Fruit fly (Drosophila melanogaster) whole organism, prepupa: ENCODE measurements around the gene eIF4E1.

Experiments
- Blimp-1 ChIP-seq: fragments of 200-800 bp; sonication (Bioruptor generic); optimal IDR thresholded peaks from 3 replicates; lab custom pipeline; 2017; ENCODE audit warnings: missing biosample characterization, missing genetic modification characterization, mild to moderate bottlenecking, moderate library complexity, missing genetic modification reagents
- CG10631 ChIP-seq: fragments of 200-800 bp; sonication (Bioruptor generic); optimal IDR thresholded peaks from 2 replicates; lab custom pipeline; 2016; ENCODE audit warnings: missing biosample characterization, missing genetic modification characterization
- CG10669 ChIP-seq: fragments of 200-800 bp; sonication (Bioruptor generic); optimal IDR thresholded peaks from 3 replicates; lab custom pipeline; 2018; ENCODE audit warnings: missing biosample characterization, mild to moderate bottlenecking, missing genetic modification characterization, moderate library complexity
- CG11294 ChIP-seq: fragments of 200-800 bp; sonication (Bioruptor generic); IDR thresholded peaks from 2 replicates; pipeline ENCODE4 v1.3.6; 2022; ENCODE audit warnings: missing biosample characterization, missing genetic modification characterization
- CG11902 ChIP-seq: fragments of 200-800 bp; sonication (Bioruptor generic); optimal IDR thresholded peaks from 3 replicates; lab custom pipeline; 2016; ENCODE audit warnings: missing biosample characterization, missing genetic modification characterization
- CG15336 ChIP-seq: fragments of 200-800 bp; sonication (Bioruptor generic); IDR thresholded peaks from 2 replicates; pipeline ENCODE4 v1.3.6; 2022; ENCODE audit warnings: missing biosample characterization, missing genetic modification characterization
- CG1621 ChIP-seq: fragments of 200-800 bp; sonication (Bioruptor generic); optimal IDR thresholded peaks from 3 replicates; lab custom pipeline; 2018; ENCODE audit warnings: missing biosample characterization, mild to moderate bottlenecking, missing genetic modification characterization
- CG16779 ChIP-seq: fragments of 200-800 bp; sonication (Bioruptor generic); optimal IDR thresholded peaks from 3 replicates; lab custom pipeline; 2017; ENCODE audit warnings: missing biosample characterization, mild to moderate bottlenecking, missing genetic modification characterization
- CG32006 ChIP-seq: fragments of 200-800 bp; sonication (Bioruptor generic); optimal IDR thresholded peaks from 3 replicates; lab custom pipeline; 2017; ENCODE audit warnings: missing biosample characterization, mild to moderate bottlenecking, missing genetic modification characterization
- CG34406 ChIP-seq: fragments of 200-800 bp; sonication (Bioruptor generic); optimal IDR thresholded peaks from 3 replicates; lab custom pipeline; 2016; ENCODE audit warnings: missing biosample characterization, missing genetic modification characterization
- CG3919 ChIP-seq: fragments of 200-800 bp; sonication (Bioruptor generic); optimal IDR thresholded peaks from 3 replicates; lab custom pipeline; 2016; ENCODE audit warnings: missing biosample characterization, missing genetic modification characterization
- CG4318 ChIP-seq: fragments of 200-800 bp; sonication (Bioruptor generic); optimal IDR thresholded peaks from 3 replicates; lab custom pipeline; 2017; ENCODE audit warnings: missing biosample characterization, mild to moderate bottlenecking, missing genetic modification characterization
- CG6163 ChIP-seq: fragments of 200-800 bp; sonication (Bioruptor generic); IDR thresholded peaks from 3 replicates; pipeline ENCODE4 v1.3.6; 2022; ENCODE audit warnings: missing biosample characterization, missing genetic modification characterization
- CG6792 ChIP-seq: fragments of 200-800 bp; sonication (Bioruptor generic); optimal IDR thresholded peaks from 3 replicates; lab custom pipeline; 2016; ENCODE audit warnings: missing biosample characterization, missing genetic modification characterization
- CG6808 ChIP-seq: fragments of 200-800 bp; sonication (Bioruptor generic); optimal IDR thresholded peaks from 3 replicates; lab custom pipeline; 2017; ENCODE audit warnings: missing biosample characterization, missing genetic modification characterization, mild to moderate bottlenecking, moderate library complexity, missing genetic modification reagents
- CG6854 ChIP-seq: fragments of 200-800 bp; sonication (Bioruptor generic); optimal IDR thresholded peaks from 2 replicates; lab custom pipeline; 2017; ENCODE audit warnings: missing biosample characterization, mild to moderate bottlenecking, missing genetic modification characterization
- CG7368 ChIP-seq: fragments of 200-800 bp; sonication (Bioruptor generic); optimal IDR thresholded peaks from 3 replicates; lab custom pipeline; 2016; ENCODE audit warnings: missing biosample characterization, missing genetic modification characterization
- CG8119 ChIP-seq: fragments of 200-800 bp; sonication (Bioruptor generic); IDR thresholded peaks from 3 replicates; pipeline ENCODE4 v1.3.6; 2022; ENCODE audit warnings: missing biosample characterization, missing genetic modification characterization
- CG8632 ChIP-seq: fragments of 200-800 bp; sonication (Bioruptor generic); optimal IDR thresholded peaks from 3 replicates; lab custom pipeline; 2016; ENCODE audit warnings: missing biosample characterization, missing genetic modification characterization
- Eip75B ChIP-seq: fragments of 200-800 bp; sonication (Bioruptor generic); optimal IDR thresholded peaks from 3 replicates; lab custom pipeline; 2016; ENCODE audit warnings: missing biosample characterization, missing genetic modification characterization
- Eip78C ChIP-seq: fragments of 200-800 bp; sonication (Bioruptor generic); peaks from one replicate; lab custom pipeline; 2016; ENCODE audit warnings: missing biosample characterization, missing genetic modification characterization
- Eip93F ChIP-seq: fragments of 200-800 bp; sonication (Bioruptor generic); optimal IDR thresholded peaks from 2 replicates; lab custom pipeline; 2016; ENCODE audit warnings: missing biosample characterization, mild to moderate bottlenecking, missing genetic modification characterization
- Ets21C ChIP-seq: fragments of 200-800 bp; sonication (Bioruptor generic); optimal IDR thresholded peaks from 3 replicates; lab custom pipeline; 2016; ENCODE audit warnings: missing biosample characterization, missing genetic modification characterization
- Ets96B ChIP-seq: fragments of 200-800 bp; optimal IDR thresholded peaks from 2 replicates; lab custom pipeline; 2019; ENCODE audit warnings: missing biosample characterization, mild to moderate bottlenecking, missing genetic modification characterization, moderate library complexity
- Hr38 ChIP-seq: sonication (Bioruptor generic); optimal IDR thresholded peaks from 2 replicates; lab custom pipeline; 2016; ENCODE audit warnings: missing biosample characterization, missing genetic modification characterization
- Smox ChIP-seq: fragments of 200-800 bp; sonication (Bioruptor generic); optimal IDR thresholded peaks from 3 replicates; lab custom pipeline; 2016; ENCODE audit warnings: missing biosample characterization, missing genetic modification characterization
- Sox102F ChIP-seq: fragments of 200-800 bp; sonication (Bioruptor generic); optimal IDR thresholded peaks from 2 replicates; lab custom pipeline; 2016; ENCODE audit warnings: missing biosample characterization, mild to moderate bottlenecking, missing genetic modification characterization
- Sox14 ChIP-seq: fragments of 200-800 bp; sonication (Bioruptor generic); optimal IDR thresholded peaks from 3 replicates; lab custom pipeline; 2016; ENCODE audit warnings: missing biosample characterization, missing genetic modification characterization
- Sox15 ChIP-seq: fragments of 200-800 bp; sonication (Bioruptor generic); optimal IDR thresholded peaks from 3 replicates; lab custom pipeline; 2016; ENCODE audit warnings: missing biosample characterization, missing genetic modification characterization
- acj6 ChIP-seq: fragments of 200-800 bp; sonication (Bioruptor generic); optimal IDR thresholded peaks from 3 replicates; lab custom pipeline; 2016; ENCODE audit warnings: missing biosample characterization, missing genetic modification characterization
- cyc ChIP-seq: fragments of 200-800 bp; sonication (Bioruptor generic); optimal IDR thresholded peaks from 3 replicates; lab custom pipeline; 2016; ENCODE audit warnings: missing biosample characterization, missing genetic modification characterization
- dac ChIP-seq: fragments of 200-800 bp; sonication (Bioruptor generic); optimal IDR thresholded peaks from 2 replicates; lab custom pipeline; 2017; ENCODE audit warnings: missing biosample characterization, mild to moderate bottlenecking, missing genetic modification characterization
- dsx ChIP-seq: fragments of 200-800 bp; optimal IDR thresholded peaks from 3 replicates; lab custom pipeline; 2019; ENCODE audit warnings: missing biosample characterization, mild to moderate bottlenecking, missing genetic modification characterization, moderate library complexity; ENCODE audit not compliant: poor library complexity, severe bottlenecking
- esn ChIP-seq: fragments of 200-800 bp; sonication (Bioruptor generic); optimal IDR thresholded peaks from 2 replicates; lab custom pipeline; 2016; ENCODE audit warnings: missing biosample characterization, mild to moderate bottlenecking, missing genetic modification characterization, moderate library complexity
- fd59A ChIP-seq: fragments of 200-800 bp; sonication (Bioruptor generic); optimal IDR thresholded peaks from 2 replicates; lab custom pipeline; 2017; ENCODE audit warnings: missing biosample characterization, mild to moderate bottlenecking, missing genetic modification characterization, missing genetic modification reagents
- lz ChIP-seq: fragments of 200-800 bp; sonication (Bioruptor generic); optimal IDR thresholded peaks from 3 replicates; lab custom pipeline; 2016; ENCODE audit warnings: missing biosample characterization, missing genetic modification characterization
- pdm3 ChIP-seq: fragments of 200-800 bp; sonication (Bioruptor generic); optimal IDR thresholded peaks from 3 replicates; lab custom pipeline; 2016; ENCODE audit warnings: missing biosample characterization, missing genetic modification characterization
- salr ChIP-seq, 2 experiments: fragments of 200-800 bp; sonication (Bioruptor generic); optimal IDR thresholded peaks; 3 replicates each; lab custom pipeline; 2016 to 2018; ENCODE audit warnings: missing biosample characterization in 2 of 2, missing genetic modification characterization in 2 of 2, mild to moderate bottlenecking in 1 of 2
- spab ChIP-seq: fragments of 200-800 bp; sonication (Bioruptor generic); optimal IDR thresholded peaks from 2 replicates; lab custom pipeline; 2017; ENCODE audit warnings: missing biosample characterization, mild to moderate bottlenecking, missing genetic modification characterization, missing genetic modification reagents
- ss ChIP-seq, 2 experiments: fragments of 200-800 bp; sonication (Bioruptor generic); optimal IDR thresholded peaks; 2 replicates in 1 of 2; 3 replicates in 1 of 2; lab custom pipeline; 2017 to 2018; ENCODE audit warnings: mild to moderate bottlenecking in 2 of 2, missing biosample characterization in 2 of 2, missing genetic modification characterization in 2 of 2, moderate library complexity in 1 of 2
- svp ChIP-seq: fragments of 200-800 bp; sonication (Bioruptor generic); peaks from one replicate; lab custom pipeline; 2016; ENCODE audit warnings: missing biosample characterization, missing genetic modification characterization
- topi ChIP-seq: fragments of 200-800 bp; sonication (Bioruptor generic); optimal IDR thresholded peaks from 3 replicates; lab custom pipeline; 2016; ENCODE audit warnings: missing biosample characterization, missing genetic modification characterization
- vri ChIP-seq: fragments of 200-800 bp; sonication (Bioruptor generic); optimal IDR thresholded peaks from 3 replicates; lab custom pipeline; 2016; ENCODE audit warnings: missing biosample characterization, mild to moderate bottlenecking, missing genetic modification characterization

eIF4E1 gene

DNA sequence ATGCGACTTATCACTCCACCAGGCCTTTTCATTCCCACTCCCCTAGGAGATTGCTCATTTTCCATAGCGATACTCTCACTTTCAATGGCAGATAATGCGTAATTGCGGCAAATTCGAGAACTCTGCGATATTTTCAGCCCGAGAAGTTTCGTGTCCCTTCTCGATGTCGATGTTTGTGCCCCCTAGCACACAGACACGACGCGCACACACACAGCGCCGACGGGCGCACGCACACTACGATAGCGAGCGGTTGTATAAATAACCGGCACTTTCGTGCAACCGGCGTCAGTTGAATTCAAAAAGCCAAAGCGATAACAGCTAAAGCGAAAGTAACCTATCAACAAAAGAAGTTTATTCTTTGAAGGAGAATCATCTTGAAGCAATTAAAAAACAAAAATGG is 20.7 kb downstream of the eIF4E1 start, which contains the start of gene Hsp23 (continued):
- peak; percentile 65 for TF ChIP-seq Eip75B (GFP tag; lab: Kevin White, UChicago)
- TF ChIP-seq Blimp-1 (GFP tag; lab: Kevin White, UChicago): peak; percentile 92
- peak; percentile 30 for TF ChIP-seq topi (GFP tag; lab: Kevin White, UChicago)
- TF ChIP-seq CG34406 (GFP tag; lab: Kevin White, UChicago): no peak
- peak; percentile 1 for TF ChIP-seq cyc
- TF ChIP-seq Hr38 (GFP tag; lab: Kevin White, UChicago): no peak
- TF ChIP-seq fd59A (GFP tag; lab: Kevin White, UChicago): no peak
- TF ChIP-seq CG10631 (GFP tag; lab: Kevin White, UChicago): no peak
- peak; percentile 35 for TF ChIP-seq CG10669 (GFP tag; lab: Kevin White, UChicago)
- no peak for TF ChIP-seq spab (GFP tag; lab: Kevin White, UChicago)
- peak; percentile 43 for TF ChIP-seq Sox102F (GFP tag; lab: Kevin White, UChicago)
- TF ChIP-seq CG1621: peak; percentile 13
- TF ChIP-seq CG8632 (GFP tag; lab: Kevin White, UChicago): no peak
- peak; percentile 77 for TF ChIP-seq Eip93F (GFP tag; lab: Kevin White, UChicago)
- TF ChIP-seq Sox14: peak; percentile 53
- TF ChIP-seq Eip78C (GFP tag; lab: Kevin White, UChicago): peak; percentile 67
- no peak for TF ChIP-seq CG32006 (GFP tag; lab: Kevin White, UChicago)
- no peak for TF ChIP-seq pdm3 (GFP tag; lab: Kevin White, UChicago)
- TF ChIP-seq CG4318: no peak
- peak; percentile 91 for TF ChIP-seq svp (GFP tag; lab: Kevin White, UChicago)
- TF ChIP-seq Smox (GFP tag; lab: Kevin White, UChicago): peak; percentile 8
- TF ChIP-seq vri (GFP tag; lab: Kevin White, UChicago): peak; percentile 57
- peak; percentile 33 for TF ChIP-seq dsx (GFP tag; lab: Kevin White, UChicago)

DNA sequence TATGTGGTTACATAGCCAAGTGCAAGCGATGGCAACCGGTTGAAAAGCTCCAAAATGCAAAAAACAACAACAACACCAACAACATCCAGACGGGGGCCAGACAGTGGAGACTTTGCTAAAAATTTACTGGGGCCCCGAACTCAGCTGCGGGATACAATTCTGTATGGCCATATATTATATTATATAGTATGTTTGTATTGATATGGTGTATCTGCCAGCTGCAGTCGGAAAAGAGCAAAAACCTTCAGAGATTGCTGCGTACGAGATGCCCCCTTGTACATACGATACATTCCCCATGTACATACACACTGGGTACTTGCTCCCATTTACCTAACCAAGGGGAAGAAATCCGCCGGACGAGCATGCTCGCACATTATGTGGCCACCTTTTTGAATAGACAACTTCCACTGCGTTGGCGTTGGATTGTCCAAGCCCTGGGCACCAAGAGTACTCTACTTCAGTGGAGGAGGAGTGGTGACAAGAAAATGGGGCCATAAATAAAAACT is 21.9 kb downstream of the eIF4E1 start:
- peak; percentile 73 for TF ChIP-seq svp (GFP tag; lab: Kevin White, UChicago)
- TF ChIP-seq dac (GFP tag; lab: Kevin White, UChicago): no peak
- TF ChIP-seq Eip78C (GFP tag; lab: Kevin White, UChicago): peak; percentile 49
- no peak for TF ChIP-seq CG16779
- TF ChIP-seq CG15336 (GFP tag; lab: Robert Waterston, UW): peak; percentile 7; the same call in 1 of the 2 replicates
- no peak for TF ChIP-seq CG6792 (GFP tag; lab: Kevin White, UChicago)
- no peak for TF ChIP-seq CG3919 (GFP tag; lab: Kevin White, UChicago)
- no peak for TF ChIP-seq lz (GFP tag; lab: Kevin White, UChicago)
- TF ChIP-seq ss (GFP tag; optimal IDR thresholded peaks at IDR 0.05; lab: Kevin White, UChicago): peak; percentile 6 to 12
- TF ChIP-seq acj6 (GFP tag; lab: Kevin White, UChicago): no peak
- TF ChIP-seq Sox15 (GFP tag; lab: Kevin White, UChicago): no peak
- no peak for TF ChIP-seq CG11902 (GFP tag; lab: Kevin White, UChicago)
- TF ChIP-seq CG6808 (GFP tag; lab: Kevin White, UChicago): peak; percentile 20
- TF ChIP-seq dsx (GFP tag; lab: Kevin White, UChicago): no peak

DNA sequence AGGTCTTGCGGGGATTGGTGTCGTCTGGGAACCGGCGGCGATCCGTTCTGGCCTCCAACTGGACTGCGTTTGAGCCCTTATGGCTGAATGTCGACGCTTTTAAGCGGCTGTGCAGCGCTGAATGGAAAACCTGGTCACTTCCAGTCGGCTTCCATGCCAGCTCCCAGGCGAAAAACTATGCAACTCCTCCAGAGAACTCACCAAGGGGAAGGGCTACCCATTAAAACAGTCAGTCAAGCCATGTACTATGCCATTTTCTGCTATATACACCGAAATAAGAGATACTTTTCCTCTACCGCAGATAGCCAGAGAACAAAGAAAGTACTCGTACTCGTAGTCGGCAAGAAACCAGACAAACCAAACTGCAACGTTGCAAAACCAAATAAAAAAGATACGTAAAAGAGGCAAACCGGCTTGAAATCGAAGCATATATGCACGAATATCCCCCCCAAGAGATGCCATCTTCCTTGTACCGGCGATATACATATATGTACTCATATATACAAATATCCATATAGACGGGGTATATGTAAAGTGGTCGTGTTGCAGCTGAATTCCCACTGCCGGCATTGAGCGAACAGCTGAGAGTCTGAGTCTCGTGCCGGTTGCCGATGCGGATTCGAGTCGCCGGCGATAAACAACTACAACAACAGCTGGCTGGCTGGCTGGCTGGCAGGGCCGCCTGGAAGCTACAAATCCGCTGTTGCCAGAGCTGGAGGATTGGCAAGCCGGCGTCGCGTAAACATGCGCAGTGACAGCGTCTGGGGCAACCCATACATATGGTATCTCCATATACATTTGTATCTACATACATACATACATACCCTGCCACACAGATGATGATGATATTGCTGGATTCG is 22.5 kb downstream of the eIF4E1 start, which contains the start of gene Hsp67Ba:
Hsp67Ba (minus strand) TSS at position 51 of the 860 bp plus-strand sequence.
- TF ChIP-seq CG6163 (GFP tag; lab: Robert Waterston, UW) (no peak; the same call in 2 of the 3 replicates), CG6854 (GFP tag; lab: Kevin White, UChicago) (peak; percentile 21), Blimp-1 (GFP tag; lab: Kevin White, UChicago) (no peak), CG11902 (GFP tag; lab: Kevin White, UChicago) (no peak), esn (GFP tag; lab: Kevin White, UChicago) (no peak), Ets21C (GFP tag; lab: Kevin White, UChicago) (no peak), Smox (GFP tag; lab: Kevin White, UChicago) (no peak), Ets96B (tag; lab: Kevin White, UChicago) (no peak), spab (GFP tag; lab: Kevin White, UChicago) (no peak), CG8119 (GFP tag; lab: Robert Waterston, UW) (0 out of 3 replicates have a peak, but pooled peaks have one; percentile 18), svp (GFP tag; lab: Kevin White, UChicago) (peak; percentile 34), Eip75B (GFP tag; lab: Kevin White, UChicago) (no peak), acj6 (GFP tag; lab: Kevin White, UChicago) (no peak), CG10631 (GFP tag; lab: Kevin White, UChicago) (no peak), cyc (no peak), CG34406 (GFP tag; lab: Kevin White, UChicago) (no peak), CG7368 (GFP tag; lab: Kevin White, UChicago) (no peak), CG11294 (GFP tag; lab: Robert Waterston, UW) (no peak), salr (GFP tag; optimal IDR thresholded peaks at IDR 0.05; lab: Kevin White, UChicago) (no peak), CG15336 (GFP tag; lab: Robert Waterston, UW) (0 out of 2 replicates have a peak, but pooled peaks have one; percentile 7), dsx (GFP tag; lab: Kevin White, UChicago) (no peak), pdm3 (GFP tag; lab: Kevin White, UChicago) (no peak)
